Worm (Caenorhabditis elegans) whole organism, young adult: ENCODE measurements around the gene lurp-1.
A peak's percentile ranks its signal among the peaks of the same experiment; 100 is the strongest.

ENCODE experiments used
- B0336.3 ChIP-seq: fragments of 200-800 bp; sonication (Bioruptor generic); IDR thresholded peaks from 2 replicates; pipeline ENCODE4 v1.3.6; 2022; ENCODE audit warnings: missing genetic modification characterization, missing compliant biosample characterization
- C17E4.6 ChIP-seq: fragments of 200-800 bp; sonication (Bioruptor generic); IDR thresholded peaks from 2 replicates; pipeline ENCODE4 v1.3.6; 2022; ENCODE audit warnings: missing genetic modification reagents, missing genetic modification characterization, missing compliant biosample characterization
- D2030.7 ChIP-seq: fragments of 200-800 bp; sonication (Bioruptor generic); IDR thresholded peaks from 2 replicates; pipeline ENCODE4 v1.3.6; 2022; ENCODE audit warnings: missing genetic modification reagents, missing genetic modification characterization, missing compliant biosample characterization
- F10E7.11 ChIP-seq: sonication (generic microtip); optimal IDR thresholded peaks from 2 replicates; lab custom pipeline; 2017; ENCODE audit warnings: mild to moderate bottlenecking, missing genetic modification characterization, moderate library complexity, missing compliant biosample characterization
- F33H1.4 ChIP-seq: fragments of 200-800 bp; sonication (Bioruptor generic); IDR thresholded peaks from 2 replicates; pipeline ENCODE4 v1.3.6; 2022; ENCODE audit warnings: missing genetic modification reagents, missing genetic modification characterization, missing compliant biosample characterization
- F37B4.10 ChIP-seq: fragments of 200-800 bp; sonication (Bioruptor generic); IDR thresholded peaks from 2 replicates; pipeline ENCODE4 v1.3.6; 2022; ENCODE audit warnings: missing genetic modification characterization, missing compliant biosample characterization
- F39B2.1 ChIP-seq: fragments of 200-800 bp; sonication (Bioruptor generic); IDR thresholded peaks from 2 replicates; pipeline ENCODE4 v1.3.6; 2022; ENCODE audit warnings: missing genetic modification reagents, missing genetic modification characterization, missing compliant biosample characterization
- F57A8.1 ChIP-seq: fragments of 200-800 bp; sonication (Bioruptor generic); optimal IDR thresholded peaks from 2 replicates; lab custom pipeline; 2018; ENCODE audit warnings: mild to moderate bottlenecking, missing genetic modification characterization, moderate library complexity, missing compliant biosample characterization
- F57C9.4 ChIP-seq: sonication (generic microtip); optimal IDR thresholded peaks from 2 replicates; lab custom pipeline; 2017; ENCODE audit warnings: mild to moderate bottlenecking, missing genetic modification characterization, missing compliant biosample characterization
- Y56A3A.18 ChIP-seq: fragments of 200-800 bp; sonication (Bioruptor generic); IDR thresholded peaks from 2 replicates; pipeline ENCODE4 v1.3.6; 2022; ENCODE audit warnings: missing genetic modification reagents, missing genetic modification characterization, missing compliant biosample characterization
- Y79H2A.3 ChIP-seq: fragments of 200-800 bp; sonication (Bioruptor generic); conservative IDR thresholded peaks from 2 replicates; pipeline ENCODE4 v1.3.6; 2022; ENCODE audit warnings: missing genetic modification reagents, missing genetic modification characterization, missing compliant biosample characterization
- Y95B8A.8 ChIP-seq: fragments of 200-800 bp; sonication (Bioruptor generic); IDR thresholded peaks from 2 replicates; pipeline ENCODE4 v1.3.6; 2022; ENCODE audit warnings: missing genetic modification reagents, missing genetic modification characterization, missing compliant biosample characterization
- akir-1 ChIP-seq: fragments of 200-800 bp; sonication (Bioruptor generic); optimal IDR thresholded peaks from 2 replicates; lab custom pipeline; 2018; ENCODE audit warnings: mild to moderate bottlenecking, missing genetic modification characterization, moderate library complexity, missing compliant biosample characterization
- ama-1 ChIP-seq, 3 experiments: fragments of 150-350 bp in 1 of 3; sonication (generic microtip) in 2 of 3; optimal IDR thresholded peaks; 2 replicates each; lab custom pipeline; 2014 to 2018; ENCODE audit warnings: missing biosample characterization in 2 of 3, missing genetic modification characterization in 2 of 3, missing genetic modification reagents in 2 of 3
- athp-1 ChIP-seq: sonication (generic microtip); optimal IDR thresholded peaks from 2 replicates; lab custom pipeline; 2017; ENCODE audit warnings: mild to moderate bottlenecking, missing genetic modification characterization, missing compliant biosample characterization
- attf-5 ChIP-seq: fragments of 200-800 bp; sonication (Bioruptor generic); optimal IDR thresholded peaks from 2 replicates; lab custom pipeline; 2018; ENCODE audit warnings: mild to moderate bottlenecking, missing genetic modification characterization, missing compliant biosample characterization
- bed-2 ChIP-seq: fragments of 200-800 bp; sonication (Bioruptor generic); IDR thresholded peaks from 2 replicates; pipeline ENCODE4 v1.3.6; 2022; ENCODE audit warnings: missing genetic modification reagents, missing genetic modification characterization, missing compliant biosample characterization
- cebp-1 ChIP-seq, 2 experiments: fragments of 200-800 bp in 1 of 2; sonication (Bioruptor generic) in 1 of 2; sonication (generic microtip) in 1 of 2; IDR thresholded peaks in 1 of 2; optimal IDR thresholded peaks in 1 of 2; 2 replicates each; pipeline versions ENCODE4 v1.3.6 to Lab custom; 2017 to 2022; ENCODE audit warnings: missing compliant biosample characterization in 2 of 2, missing genetic modification characterization in 2 of 2, mild to moderate bottlenecking in 1 of 2, missing genetic modification reagents in 1 of 2, moderate library complexity in 1 of 2
- cebp-2 ChIP-seq: fragments of 200-800 bp; sonication (Bioruptor generic); IDR thresholded peaks from 2 replicates; pipeline ENCODE4 v1.3.6; 2022; ENCODE audit warnings: missing genetic modification characterization, missing compliant biosample characterization
- ceh-27 ChIP-seq: fragments of 200-800 bp; sonication (Bioruptor generic); optimal IDR thresholded peaks from 2 replicates; lab custom pipeline; 2018; ENCODE audit warnings: mild to moderate bottlenecking, missing genetic modification characterization, moderate library complexity, missing compliant biosample characterization
- ceh-58 ChIP-seq: fragments of 200-800 bp; sonication (Bioruptor generic); IDR thresholded peaks from 2 replicates; pipeline ENCODE4 v1.3.6; 2022; ENCODE audit warnings: missing genetic modification characterization, missing compliant biosample characterization
- ceh-91 ChIP-seq: fragments of 200-800 bp; sonication (Bioruptor generic); IDR thresholded peaks from 2 replicates; pipeline ENCODE4 v1.3.6; 2022; ENCODE audit warnings: missing genetic modification reagents, missing genetic modification characterization, missing compliant biosample characterization
- die-1 ChIP-seq: sonication (generic microtip); optimal IDR thresholded peaks from 2 replicates; lab custom pipeline; 2016; ENCODE audit warnings: missing genotype, mild to moderate bottlenecking, missing genetic modification characterization, missing compliant biosample characterization
- dox-1 ChIP-seq: fragments of 200-800 bp; sonication (Bioruptor generic); IDR thresholded peaks from 2 replicates; pipeline ENCODE4 v1.3.6; 2022; ENCODE audit warnings: missing genetic modification reagents, missing genetic modification characterization, missing compliant biosample characterization
- dpff-1 ChIP-seq: sonication (generic microtip); optimal IDR thresholded peaks from 2 replicates; lab custom pipeline; 2017; ENCODE audit warnings: mild to moderate bottlenecking, missing genetic modification characterization, missing compliant biosample characterization
- dpl-1 ChIP-seq: fragments of 150-350 bp; optimal IDR thresholded peaks from 2 replicates; lab custom pipeline; 2014; ENCODE audit warnings: missing biosample characterization, missing genetic modification reagents, missing genetic modification characterization
- egl-18 ChIP-seq: fragments of 200-800 bp; sonication (Bioruptor generic); IDR thresholded peaks from 2 replicates; pipeline ENCODE4 v1.3.6; 2022; ENCODE audit warnings: missing genetic modification reagents, missing genetic modification characterization, missing compliant biosample characterization
- egl-44 ChIP-seq: fragments of 200-800 bp; sonication (Bioruptor generic); IDR thresholded peaks from 2 replicates; pipeline ENCODE4 v1.3.6; 2022; ENCODE audit warnings: missing genetic modification reagents, missing genetic modification characterization, missing compliant biosample characterization
- fkh-3 ChIP-seq: sonication (generic microtip); optimal IDR thresholded peaks from 2 replicates; lab custom pipeline; 2016; ENCODE audit warnings: mild to moderate bottlenecking, missing genetic modification characterization, missing compliant biosample characterization
- hsf-1 ChIP-seq: fragments of 200-800 bp; sonication (Bioruptor generic); IDR thresholded peaks from 2 replicates; pipeline ENCODE4 v1.3.6; 2022; ENCODE audit warnings: missing genetic modification reagents, missing genetic modification characterization, missing compliant biosample characterization
- lag-1 ChIP-seq: fragments of 200-800 bp; sonication (Bioruptor generic); IDR thresholded peaks from 2 replicates; pipeline ENCODE4 v1.3.6; 2022; ENCODE audit warnings: missing genetic modification reagents, missing genetic modification characterization, missing compliant biosample characterization
- lin-26 ChIP-seq: fragments of 200-800 bp; sonication (Bioruptor generic); IDR thresholded peaks from 2 replicates; pipeline ENCODE4 v1.3.6; 2022; ENCODE audit warnings: missing genetic modification reagents, missing genetic modification characterization, missing compliant biosample characterization
- lin-54 ChIP-seq: fragments of 200-800 bp; sonication (Bioruptor generic); optimal IDR thresholded peaks from 2 replicates; lab custom pipeline; 2018; ENCODE audit warnings: mild to moderate bottlenecking, missing genetic modification characterization, missing compliant biosample characterization
- lir-1 ChIP-seq: fragments of 200-800 bp; sonication (Bioruptor generic); conservative IDR thresholded peaks from 2 replicates; pipeline ENCODE4 v1.3.6; 2022; ENCODE audit warnings: missing genetic modification reagents, missing genetic modification characterization, missing compliant biosample characterization
- madf-6 ChIP-seq: fragments of 200-800 bp; sonication (Bioruptor generic); IDR thresholded peaks from 2 replicates; pipeline ENCODE4 v1.3.6; 2022; ENCODE audit warnings: missing genetic modification reagents, missing genetic modification characterization, missing compliant biosample characterization
- nhr-27 ChIP-seq: fragments of 200-800 bp; sonication (Bioruptor generic); optimal IDR thresholded peaks from 2 replicates; lab custom pipeline; 2018; ENCODE audit warnings: mild to moderate bottlenecking, missing genetic modification characterization, moderate library complexity, missing compliant biosample characterization
- nhr-80 ChIP-seq: sonication (generic microtip); optimal IDR thresholded peaks from 2 replicates; lab custom pipeline; 2016; ENCODE audit warnings: missing genetic modification characterization, missing compliant biosample characterization
- rcor-1 ChIP-seq: fragments of 200-800 bp; sonication (Bioruptor generic); IDR thresholded peaks from 2 replicates; pipeline ENCODE4 v1.3.6; 2022; ENCODE audit warnings: missing genetic modification reagents, missing genetic modification characterization, missing compliant biosample characterization
- snpc-4 ChIP-seq, 5 experiments: fragments of 150-350 bp in 1 of 5; sonication (generic microtip) in 4 of 5; optimal IDR thresholded peaks; 2 replicates each; lab custom pipeline; 2014 to 2018; ENCODE audit warnings: missing genetic modification characterization in 5 of 5, missing biosample characterization in 3 of 5, antibody characterized with exemption in 2 of 5, mild to moderate bottlenecking in 2 of 5, missing compliant biosample characterization in 2 of 5, missing genotype in 2 of 5, moderate library complexity in 2 of 5, missing genetic modification reagents in 1 of 5
- somi-1 ChIP-seq: fragments of 200-800 bp; sonication (Bioruptor generic); optimal IDR thresholded peaks from 2 replicates; lab custom pipeline; 2018; ENCODE audit warnings: mild to moderate bottlenecking, missing genetic modification characterization, missing compliant biosample characterization
- tlf-1 ChIP-seq: fragments of 200-800 bp; sonication (Bioruptor generic); optimal IDR thresholded peaks from 2 replicates; lab custom pipeline; 2018; ENCODE audit warnings: mild to moderate bottlenecking, missing genetic modification characterization, missing compliant biosample characterization
- unc-62 ChIP-seq: fragments of 150-350 bp; optimal IDR thresholded peaks from 2 replicates; lab custom pipeline; 2014; ENCODE audit warnings: missing biosample characterization, missing genetic modification reagents, missing genetic modification characterization
- ztf-22 ChIP-seq: fragments of 200-800 bp; sonication (Bioruptor generic); optimal IDR thresholded peaks from 2 replicates; lab custom pipeline; 2018; ENCODE audit warnings: mild to moderate bottlenecking, missing genetic modification characterization, moderate library complexity, missing compliant biosample characterization
- ztf-25 ChIP-seq: fragments of 200-800 bp; sonication (Bioruptor generic); IDR thresholded peaks from 2 replicates; pipeline ENCODE4 v1.3.6; 2022; ENCODE audit warnings: missing genetic modification reagents, missing genetic modification characterization, missing compliant biosample characterization
- ztf-28 ChIP-seq: fragments of 200-800 bp; sonication (Bioruptor generic); IDR thresholded peaks from 2 replicates; pipeline ENCODE4 v1.3.6; 2022; ENCODE audit warnings: missing genetic modification reagents, missing genetic modification characterization, missing compliant biosample characterization
- ztf-3 ChIP-seq: fragments of 200-800 bp; sonication (Bioruptor generic); optimal IDR thresholded peaks from 2 replicates; lab custom pipeline; 2018; ENCODE audit warnings: mild to moderate bottlenecking, missing genetic modification characterization, missing compliant biosample characterization
- ztf-6 ChIP-seq: fragments of 200-800 bp; sonication (Bioruptor generic); IDR thresholded peaks from 2 replicates; pipeline ENCODE4 v1.3.6; 2022; ENCODE audit warnings: missing genetic modification reagents, missing genetic modification characterization, missing compliant biosample characterization

lurp-1 gene

DNA sequence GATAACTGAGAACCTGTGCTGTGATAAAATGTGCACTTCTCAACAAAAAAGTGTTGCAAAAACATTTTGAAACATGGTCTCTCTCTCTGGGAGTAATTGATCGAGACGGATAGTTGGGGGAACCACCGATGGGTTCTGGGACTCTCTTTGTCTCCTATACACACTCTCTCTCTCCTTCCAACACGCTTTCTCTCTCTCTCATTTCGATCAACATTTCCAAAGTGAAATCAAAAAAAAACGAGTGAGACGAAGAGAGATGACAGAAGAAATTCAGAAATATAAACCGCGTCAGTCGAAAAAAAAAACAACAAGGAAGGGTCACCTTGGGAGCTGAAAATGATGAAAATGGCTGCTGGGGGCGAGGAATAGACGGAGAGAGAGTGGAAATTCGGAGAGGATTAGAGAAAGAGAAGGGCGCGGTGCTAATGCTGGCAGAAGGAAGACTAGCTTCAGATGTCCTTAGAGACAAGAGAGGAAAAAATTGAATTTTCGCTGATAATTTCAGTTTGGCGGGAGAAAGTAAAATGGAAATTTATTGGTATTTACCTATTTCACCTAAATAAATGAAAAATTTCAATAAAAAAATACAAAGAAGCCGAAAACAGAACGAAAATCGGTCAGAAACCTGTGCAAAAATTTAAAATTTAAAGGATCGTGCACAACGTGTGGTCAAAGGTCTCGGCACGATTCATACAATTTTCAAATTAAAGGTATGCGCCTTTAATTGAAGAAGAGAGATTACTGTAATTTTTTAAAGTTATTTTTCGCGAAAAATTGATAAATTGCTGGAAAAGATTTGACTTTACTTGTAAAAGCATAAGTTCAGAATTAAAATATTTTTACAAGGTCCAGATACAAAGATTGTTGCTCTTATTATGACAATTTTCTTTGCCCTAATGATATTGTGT is 17.7 kb upstream of the lurp-1 start (continued):
- TF ChIP-seq ztf-28 (GFP tag; lab: Robert Waterston, UW): no peak
- TF ChIP-seq ztf-6 (GFP tag; lab: Robert Waterston, UW): no peak
- peak; percentile 87 for TF ChIP-seq F33H1.4 (GFP tag; lab: Robert Waterston, UW)
- no peak for TF ChIP-seq C17E4.6
- no peak for TF ChIP-seq egl-44 (GFP tag; lab: Robert Waterston, UW)
- TF ChIP-seq dpl-1 (GFP tag; lab: Kevin White, UChicago): peak; percentile 16
- peak; percentile 84 for TF ChIP-seq madf-6
- TF ChIP-seq nhr-27 (tag; lab: Kevin White, UChicago): no peak
- peak; percentile 35; the same call in 1 of the 2 replicates for TF ChIP-seq Y95B8A.8 (GFP tag; lab: Robert Waterston, UW)
- TF ChIP-seq F39B2.1: no peak
- no peak for TF ChIP-seq fkh-3 (tag; lab: Kevin White, UChicago)
- TF ChIP-seq attf-5 (GFP tag; lab: Kevin White, UChicago): no peak
- no peak for TF ChIP-seq lag-1 (GFP tag; lab: Robert Waterston, UW)
- TF ChIP-seq cebp-2 (GFP tag; lab: Robert Waterston, UW): no peak
- TF ChIP-seq tlf-1: no peak
- 0 out of 2 replicates have a peak, but pooled peaks have one; percentile 40 for TF ChIP-seq ceh-91 (GFP tag; lab: Robert Waterston, UW)
- TF ChIP-seq egl-18: no peak
- no peak for TF ChIP-seq snpc-4 (GFP tag; optimal IDR thresholded peaks at IDR 0.05; lab: Kevin White, UChicago)
- peak in 1 of 4 experiments; percentile 13 for TF ChIP-seq snpc-4 (tag; optimal IDR thresholded peaks at IDR 0.05; lab: Kevin White, UChicago)
- no peak for TF ChIP-seq Y56A3A.18 (GFP tag; lab: Robert Waterston, UW)
- no peak for TF ChIP-seq akir-1
- no peak for TF ChIP-seq ceh-27 (GFP tag; lab: Kevin White, UChicago)
- no peak for TF ChIP-seq F57A8.1 (GFP tag; lab: Kevin White, UChicago)
- no peak for TF ChIP-seq somi-1 (GFP tag; lab: Kevin White, UChicago)
- TF ChIP-seq ztf-22 (GFP tag; lab: Kevin White, UChicago): no peak
- no peak for TF ChIP-seq F37B4.10 (GFP tag; lab: Robert Waterston, UW)
- TF ChIP-seq unc-62 (GFP tag; lab: Kevin White, UChicago): no peak
- no peak for TF ChIP-seq rcor-1 (GFP tag; lab: Robert Waterston, UW)
- no peak for TF ChIP-seq lin-26 (GFP tag; lab: Robert Waterston, UW)
- no peak for TF ChIP-seq F10E7.11 (tag; lab: Kevin White, UChicago)
- TF ChIP-seq F57C9.4 (tag; lab: Kevin White, UChicago): no peak
- no peak for TF ChIP-seq athp-1
- TF ChIP-seq Y79H2A.3: no peak

DNA sequence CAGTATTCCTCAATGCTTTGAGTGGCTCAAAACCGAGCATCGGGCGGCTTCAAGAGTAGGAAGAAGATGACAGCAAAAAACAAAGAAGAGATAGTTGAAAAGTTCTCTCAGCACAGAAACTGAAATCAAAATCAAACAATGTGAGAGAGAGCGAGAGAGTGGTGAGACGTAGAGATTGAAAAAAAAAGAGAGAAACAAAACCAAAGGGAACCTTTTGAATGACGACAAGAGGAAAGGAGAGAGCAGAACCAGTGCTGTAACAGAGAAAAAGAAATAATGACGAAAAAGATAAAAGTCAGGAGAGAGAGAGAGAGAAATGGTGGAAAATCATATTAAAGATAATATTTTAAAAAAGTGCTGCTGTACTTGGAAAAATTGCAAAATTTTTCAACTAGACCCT is 13.5 kb upstream of the lurp-1 start:
- TF ChIP-seq ceh-58 (GFP tag; lab: Robert Waterston, UW): no peak
- no peak for TF ChIP-seq bed-2 (GFP tag; lab: Robert Waterston, UW)
- TF ChIP-seq nhr-80 (tag; lab: Kevin White, UChicago): peak; percentile 56
- TF ChIP-seq lin-54 (GFP tag; lab: Kevin White, UChicago): peak; percentile 20
- no peak for TF ChIP-seq die-1 (tag; lab: Kevin White, UChicago)
- TF ChIP-seq F57A8.1 (GFP tag; lab: Kevin White, UChicago): no peak
- 0 out of 2 replicates have a peak, but pooled peaks have one; percentile 17 for TF ChIP-seq B0336.3 (GFP tag; lab: Robert Waterston, UW)
- TF ChIP-seq cebp-1 (GFP tag; IDR thresholded peaks at IDR 0.05; lab: Robert Waterston, UW): no peak
- peak; percentile 56 for TF ChIP-seq cebp-1 (tag; optimal IDR thresholded peaks at IDR 0.05; lab: Kevin White, UChicago)
- no peak for TF ChIP-seq ztf-25
- TF ChIP-seq ztf-3 (GFP tag; lab: Kevin White, UChicago): no peak
- TF ChIP-seq hsf-1 (GFP tag; lab: Robert Waterston, UW): no peak
- no peak for TF ChIP-seq dox-1 (GFP tag; lab: Robert Waterston, UW)
- no peak for TF ChIP-seq ama-1 (optimal IDR thresholded peaks at IDR 0.05; lab: Kevin White, UChicago)
- no peak for TF ChIP-seq ama-1 (GFP tag; optimal IDR thresholded peaks at IDR 0.05; lab: Kevin White, UChicago)
- TF ChIP-seq lir-1: no peak
- no peak for TF ChIP-seq dpff-1 (tag; lab: Kevin White, UChicago)
- TF ChIP-seq F37B4.10 (GFP tag; lab: Robert Waterston, UW): no peak
- TF ChIP-seq D2030.7 (GFP tag; lab: Robert Waterston, UW): no peak
